Worm (Caenorhabditis elegans): ENCODE data around the gene Y94H6A.5.

The Y94H6A.5 gene

DNA sequence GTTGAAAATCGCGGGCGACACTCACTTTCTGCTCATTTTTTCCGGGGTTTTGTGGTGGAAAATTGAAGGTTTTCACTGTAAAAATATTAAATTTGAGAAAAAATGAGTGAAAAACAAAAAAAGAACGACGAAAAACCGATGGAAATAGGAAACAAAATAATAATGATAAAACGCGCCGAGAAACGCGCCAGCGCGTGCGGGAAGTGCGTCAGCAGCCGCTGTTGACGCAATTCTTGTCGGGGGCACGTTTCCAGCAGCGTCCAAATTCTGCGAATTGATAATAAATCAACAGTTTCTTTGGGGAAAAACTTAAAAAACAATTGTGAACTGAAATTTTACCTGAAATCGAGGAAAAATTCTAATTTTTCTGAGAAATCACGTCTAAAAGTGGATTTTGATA is 22.0 kb upstream of the Y94H6A.5 start, which contains the start of gene ubxn-2 (continued):
- TF ChIP-seq unc-39 (tag; optimal IDR thresholded peaks at IDR 0.05) (no peak), nhr-48 (tag; optimal IDR thresholded peaks at IDR 0.05) (peak; percentile 28), daf-12 (tag; optimal IDR thresholded peaks at IDR 0.05) (no peak), dmd-9 (GFP tag; IDR thresholded peaks at IDR 0.05) (0 out of 2 replicates have a peak, but pooled peaks have one; percentile 43), nhr-6 (tag; optimal IDR thresholded peaks at IDR 0.05) (peak; percentile 49), nhr-28 (tag; optimal IDR thresholded peaks at IDR 0.05) (peak; percentile 43), ces-1 (GFP tag; optimal IDR thresholded peaks at IDR 0.05) (no peak), egl-27 (tag; optimal IDR thresholded peaks at IDR 0.05) (no peak), rbr-2 (tag; optimal IDR thresholded peaks at IDR 0.05) (peak; percentile 77), nhr-102 (tag; optimal IDR thresholded peaks at IDR 0.05) (peak; percentile 78), daf-16 (GFP tag; optimal IDR thresholded peaks at IDR 0.05) (no peak), daf-16 (tag; optimal IDR thresholded peaks at IDR 0.05) (peak; percentile 34), gei-8 (GFP tag; optimal IDR thresholded peaks at IDR 0.05) (no peak), daf-19 (GFP tag; conservative IDR thresholded peaks at IDR 0.05) (no peak), lin-29 (GFP tag; IDR thresholded peaks at IDR 0.05) (peak; percentile 42; the same call in 1 of the 2 replicates), saeg-2 (GFP tag; IDR thresholded peaks at IDR 0.05) (no peak), hmg-1.1 (GFP tag; IDR thresholded peaks at IDR 0.05) (peak; percentile 80), vab-7 (GFP tag; IDR thresholded peaks at IDR 0.05) (no peak), dmd-6 (GFP tag; IDR thresholded peaks at IDR 0.05) (peak; percentile 72), hif-1 (tag; optimal IDR thresholded peaks at IDR 0.05) (peak in 1 of 2 experiments; percentile 61), daf-8 (GFP tag; IDR thresholded peaks at IDR 0.05) (no peak), mes-2 (tag; optimal IDR thresholded peaks at IDR 0.05; ENCODE audit: poor library complexity, severe bottlenecking) (peak; percentile 92), hlh-30 (tag; optimal IDR thresholded peaks at IDR 0.05; ENCODE audit: insufficient read depth) (peak; percentile 67), set-16 (GFP tag; IDR thresholded peaks at IDR 0.05) (no peak), unc-130 (GFP tag; optimal IDR thresholded peaks at IDR 0.05) (peak; percentile 37), nhr-41 (GFP tag; IDR thresholded peaks at IDR 0.05) (no peak), F26F4.8 (GFP tag; conservative IDR thresholded peaks at IDR 0.05) (no peak), skn-1 (tag; optimal IDR thresholded peaks at IDR 0.05) (no peak), egl-43 (GFP tag; IDR thresholded peaks at IDR 0.05) (no peak), mdt-29 (GFP tag; IDR thresholded peaks at IDR 0.05) (no peak), nhr-76 (tag; optimal IDR thresholded peaks at IDR 0.05) (no peak), cey-2 (tag; optimal IDR thresholded peaks at IDR 0.05; ENCODE audit: borderline replicate concordance, insufficient read depth) (no peak), dve-1 (tag; optimal IDR thresholded peaks at IDR 0.05; ENCODE audit: insufficient read depth) (peak; percentile 80), T26A8.4 (GFP tag; IDR thresholded peaks at IDR 0.05) (peak; percentile 70), attf-4 (tag; optimal IDR thresholded peaks at IDR 0.05) (no peak), pha-4 (GFP tag; IDR thresholded peaks at IDR 0.05) (peak; percentile 67), pha-4 (tag; optimal IDR thresholded peaks at IDR 0.05) (no peak), duxl-1 (tag; optimal IDR thresholded peaks at IDR 0.05; ENCODE audit: poor library complexity) (peak; percentile 27), lin-13 (GFP tag; optimal IDR thresholded peaks at IDR 0.05) (peak; percentile 59), ceh-82 (tag; optimal IDR thresholded peaks at IDR 0.05) (no peak), lsy-2 (tag; optimal IDR thresholded peaks at IDR 0.05) (peak in 1 of 2 experiments; percentile 89), Y5F2A.4 (GFP tag; optimal IDR thresholded peaks at IDR 0.05) (no peak), D1046.2 (GFP tag; IDR thresholded peaks at IDR 0.05) (0 out of 2 replicates have a peak, but pooled peaks have one; percentile 7), lir-3 (tag; optimal IDR thresholded peaks at IDR 0.05) (no peak), F37D6.2 (tag; optimal IDR thresholded peaks at IDR 0.05) (peak; percentile 48), lin-39 (tag; optimal IDR thresholded peaks at IDR 0.05) (no peak), jun-1 (tag; optimal IDR thresholded peaks at IDR 0.05) (peak; percentile 35), ztf-7 (tag; optimal IDR thresholded peaks at IDR 0.05) (peak; percentile 80), nhr-42 (GFP tag; IDR thresholded peaks at IDR 0.05) (peak; percentile 12; the same call in 1 of the 2 replicates), aha-1 (tag) (no peak), aly-2 (tag; optimal IDR thresholded peaks at IDR 0.05) (no peak), ZK337.2 (GFP tag; IDR thresholded peaks at IDR 0.05) (no peak)

Measured in whole organism, L4 larva.